Worm (Caenorhabditis elegans) whole organism, late embryonic: ENCODE data around the gene C34C12.8.

ENCODE experiments used
- F13H6.1 ChIP-seq: sonication (generic microtip); optimal IDR thresholded peaks from 2 replicates; lab custom pipeline; 2016; ENCODE audit warnings: missing genetic modification characterization, missing compliant biosample characterization
- hlh-15 ChIP-seq: sonication (generic microtip); optimal IDR thresholded peaks from 2 replicates; lab custom pipeline; 2016; ENCODE audit warnings: missing genetic modification characterization, missing compliant biosample characterization
- hlh-30 ChIP-seq: sonication (generic microtip); optimal IDR thresholded peaks from 2 replicates; lab custom pipeline; 2017; ENCODE audit warnings: antibody characterized with exemption, missing genetic modification characterization, missing compliant biosample characterization; ENCODE audit not compliant: insufficient read depth
- hlh-6 ChIP-seq: sonication (generic microtip); optimal IDR thresholded peaks from 2 replicates; lab custom pipeline; 2016; ENCODE audit warnings: missing genotype, missing genetic modification characterization, missing compliant biosample characterization
- pat-9 ChIP-seq: fragments of 200-800 bp; sonication (Bioruptor generic); optimal IDR thresholded peaks from 2 replicates; lab custom pipeline; 2018; ENCODE audit warnings: mild to moderate bottlenecking, missing genetic modification characterization, moderate library complexity, missing compliant biosample characterization
- pax-1 ChIP-seq: fragments of 150-350 bp; optimal IDR thresholded peaks from 2 replicates; lab custom pipeline; 2014; ENCODE audit warnings: missing biosample characterization, missing genetic modification characterization
- pha-4 ChIP-seq: fragments of 150-350 bp; optimal IDR thresholded peaks from 2 replicates; lab custom pipeline; 2018; ENCODE audit warnings: missing biosample characterization, missing genetic modification reagents, missing genetic modification characterization
- pqm-1 ChIP-seq: sonication (generic microtip); optimal IDR thresholded peaks from 2 replicates; lab custom pipeline; 2016; ENCODE audit warnings: missing genetic modification characterization, missing compliant biosample characterization
- ref-2 ChIP-seq: sonication (generic microtip); optimal IDR thresholded peaks from 2 replicates; lab custom pipeline; 2016; ENCODE audit warnings: missing genetic modification characterization, missing compliant biosample characterization
- tbx-2 ChIP-seq: sonication (generic microtip); optimal IDR thresholded peaks from 2 replicates; lab custom pipeline; 2016; ENCODE audit warnings: missing genetic modification characterization, missing compliant biosample characterization
- unc-86 ChIP-seq: sonication (generic microtip); optimal IDR thresholded peaks from 2 replicates; lab custom pipeline; 2016; ENCODE audit warnings: missing genetic modification characterization, missing compliant biosample characterization
- zip-5 ChIP-seq: sonication (generic microtip); optimal IDR thresholded peaks from 2 replicates; lab custom pipeline; 2016; ENCODE audit warnings: missing genetic modification characterization, missing compliant biosample characterization
- ztf-16 ChIP-seq: sonication (generic microtip); optimal IDR thresholded peaks from 2 replicates; lab custom pipeline; 2017; ENCODE audit warnings: missing genetic modification characterization, missing compliant biosample characterization

DNA sequence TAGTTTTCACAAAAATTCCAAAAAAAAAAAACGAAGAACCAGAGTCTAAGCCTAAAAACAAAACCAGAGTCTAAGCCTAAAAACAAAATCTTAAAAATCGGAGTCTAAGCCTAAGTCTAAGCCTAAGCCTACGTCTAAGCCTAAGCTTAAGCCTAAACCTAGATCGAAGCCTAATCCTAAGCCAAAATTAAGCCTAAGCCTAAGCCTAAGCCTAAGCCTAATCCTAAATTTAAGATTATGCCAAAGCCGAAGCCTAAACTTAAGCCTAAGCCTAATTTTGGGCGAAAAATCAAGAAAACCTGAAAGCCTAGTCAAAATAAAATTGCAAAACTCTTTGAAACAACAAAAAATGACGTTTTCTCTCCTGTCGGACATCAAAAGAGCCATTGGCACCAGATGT lies 17.2 kb downstream of the C34C12.8 start:
- TF ChIP-seq hlh-6 (tag; lab: Kevin White, UChicago): no peak
- no peak for TF ChIP-seq hlh-15 (tag; lab: Kevin White, UChicago)
- TF ChIP-seq pqm-1 (tag; lab: Kevin White, UChicago): no peak
- TF ChIP-seq unc-86 (tag; lab: Kevin White, UChicago): no peak
- TF ChIP-seq ztf-16: no peak
- TF ChIP-seq pha-4 (tag; lab: Kevin White, UChicago): no peak
- TF ChIP-seq tbx-2 (tag; lab: Kevin White, UChicago): no peak
- no peak for TF ChIP-seq ref-2
- TF ChIP-seq F13H6.1 (tag; lab: Kevin White, UChicago): no peak
- no peak for TF ChIP-seq zip-5
- no peak for TF ChIP-seq hlh-30 (tag; lab: Kevin White, UChicago)
- TF ChIP-seq pat-9 (tag; lab: Kevin White, UChicago): no peak
- no peak for TF ChIP-seq pax-1 (tag; lab: Kevin White, UChicago)
